Worm (Caenorhabditis elegans) whole organism, L2 larva: ENCODE results near the gene D1086.21.
A peak's percentile ranks its signal among the peaks of the same experiment; 100 is the strongest.

Source experiments
- C34F6.9 ChIP-seq: fragments of 150-350 bp; optimal IDR thresholded peaks from 2 replicates; lab custom pipeline; 2014; ENCODE audit warnings: missing biosample characterization, missing genetic modification characterization
- F13H6.1 ChIP-seq: sonication (generic microtip); optimal IDR thresholded peaks from 2 replicates; lab custom pipeline; 2016; ENCODE audit warnings: missing genetic modification characterization, missing compliant biosample characterization
- R02D3.7 ChIP-seq: fragments of 150-350 bp; optimal IDR thresholded peaks from 2 replicates; lab custom pipeline; 2014; ENCODE audit warnings: missing biosample characterization, missing genetic modification characterization
- Y55F3AM.14 ChIP-seq: fragments of 200-800 bp; sonication (Bioruptor generic); optimal IDR thresholded peaks from 2 replicates; lab custom pipeline; 2018; ENCODE audit warnings: mild to moderate bottlenecking, missing genetic modification characterization, missing compliant biosample characterization
- ZK546.5 ChIP-seq: sonication (generic microtip); optimal IDR thresholded peaks from 2 replicates; lab custom pipeline; 2017; ENCODE audit warnings: missing biosample characterization, missing genetic modification characterization
- alr-1 ChIP-seq: fragments of 150-350 bp; optimal IDR thresholded peaks from 2 replicates; lab custom pipeline; 2014; ENCODE audit warnings: missing biosample characterization, missing genetic modification characterization
- ama-1 ChIP-seq: fragments of 150-350 bp; optimal IDR thresholded peaks from 2 replicates; lab custom pipeline; 2018; ENCODE audit warnings: inconsistent platforms
- blmp-1 ChIP-seq: sonication (generic microtip); optimal IDR thresholded peaks from 2 replicates; lab custom pipeline; 2017; ENCODE audit warnings: missing genetic modification characterization, mild to moderate bottlenecking, missing compliant biosample characterization, antibody characterized with exemption, moderate library complexity; ENCODE audit not compliant: insufficient read depth
- ceh-16 ChIP-seq: fragments of 150-350 bp; optimal IDR thresholded peaks from 2 replicates; lab custom pipeline; 2014; ENCODE audit warnings: missing biosample characterization, missing genetic modification characterization
- crh-2 ChIP-seq: sonication (generic microtip); optimal IDR thresholded peaks from 2 replicates; lab custom pipeline; 2017; ENCODE audit warnings: missing biosample characterization, missing genetic modification characterization
- dmd-4 ChIP-seq: sonication (generic microtip); optimal IDR thresholded peaks from 2 replicates; lab custom pipeline; 2017; ENCODE audit warnings: missing biosample characterization, missing genetic modification characterization
- egl-27 ChIP-seq: sonication (generic microtip); optimal IDR thresholded peaks from 3 replicates; lab custom pipeline; 2017; ENCODE audit warnings: missing biosample characterization, missing genetic modification reagents, missing genetic modification characterization
- elt-1 ChIP-seq: fragments of 150-350 bp; optimal IDR thresholded peaks from 2 replicates; lab custom pipeline; 2014; ENCODE audit warnings: missing biosample characterization, missing genetic modification characterization
- elt-3 ChIP-seq: sonication (generic microtip); optimal IDR thresholded peaks from 2 replicates; lab custom pipeline; 2017; ENCODE audit warnings: missing biosample characterization, missing genetic modification characterization
- fos-1 ChIP-seq: fragments of 150-350 bp; optimal IDR thresholded peaks from 2 replicates; lab custom pipeline; 2014; ENCODE audit warnings: missing biosample characterization, missing genetic modification characterization
- gmeb-1 ChIP-seq: fragments of 150-350 bp; optimal IDR thresholded peaks from 2 replicates; lab custom pipeline; 2014; ENCODE audit warnings: missing biosample characterization, missing genetic modification characterization
- lin-11 ChIP-seq: fragments of 150-350 bp; sonication (generic microtip); optimal IDR thresholded peaks from 2 replicates; lab custom pipeline; 2014; ENCODE audit warnings: missing biosample characterization, missing genetic modification characterization, inconsistent platforms, mixed read lengths
- lin-13 ChIP-seq: fragments of 150-350 bp; optimal IDR thresholded peaks from 2 replicates; lab custom pipeline; 2014; ENCODE audit warnings: missing biosample characterization, missing genetic modification reagents, missing genetic modification characterization
- lin-39 ChIP-seq: fragments of 150-350 bp; optimal IDR thresholded peaks from 2 replicates; lab custom pipeline; 2014; ENCODE audit warnings: missing biosample characterization, missing genetic modification reagents, missing genetic modification characterization
- lsy-2 ChIP-seq, 2 experiments: fragments of 150-350 bp in 1 of 2; sonication (generic microtip) in 1 of 2; optimal IDR thresholded peaks; 2 replicates each; lab custom pipeline; 2014 to 2017; ENCODE audit warnings: missing biosample characterization in 2 of 2, missing genetic modification characterization in 2 of 2
- mab-5 ChIP-seq: fragments of 150-350 bp; optimal IDR thresholded peaks from 2 replicates; lab custom pipeline; 2014; ENCODE audit warnings: missing biosample characterization, missing genetic modification characterization
- mbf-1 ChIP-seq: sonication (generic microtip); optimal IDR thresholded peaks from 2 replicates; lab custom pipeline; 2017; ENCODE audit warnings: missing biosample characterization, missing genetic modification characterization
- mdl-1 ChIP-seq, 2 experiments: fragments of 150-350 bp in 1 of 2; sonication (generic microtip) in 1 of 2; optimal IDR thresholded peaks; 2 replicates each; lab custom pipeline; 2017; ENCODE audit warnings: missing biosample characterization in 2 of 2, missing genetic modification characterization in 2 of 2
- nhr-10 ChIP-seq: sonication (generic microtip); optimal IDR thresholded peaks from 2 replicates; lab custom pipeline; 2017; ENCODE audit warnings: missing biosample characterization, missing genetic modification characterization
- nhr-11 ChIP-seq: fragments of 150-350 bp; optimal IDR thresholded peaks from 2 replicates; lab custom pipeline; 2014; ENCODE audit warnings: missing biosample characterization, missing genetic modification characterization
- nhr-12 ChIP-seq: fragments of 150-350 bp; optimal IDR thresholded peaks from 2 replicates; lab custom pipeline; 2014; ENCODE audit warnings: missing biosample characterization, missing genetic modification characterization
- nhr-129 ChIP-seq: fragments of 150-350 bp; optimal IDR thresholded peaks from 2 replicates; lab custom pipeline; 2014; ENCODE audit warnings: missing biosample characterization, missing genetic modification characterization
- nhr-21 ChIP-seq: fragments of 150-350 bp; optimal IDR thresholded peaks from 2 replicates; lab custom pipeline; 2014; ENCODE audit warnings: missing biosample characterization, missing genetic modification characterization
- nhr-23 ChIP-seq: fragments of 150-350 bp; optimal IDR thresholded peaks from 2 replicates; lab custom pipeline; 2014; ENCODE audit warnings: missing biosample characterization, missing genetic modification reagents, missing genetic modification characterization
- nhr-237 ChIP-seq: fragments of 150-350 bp; optimal IDR thresholded peaks from 2 replicates; lab custom pipeline; 2014; ENCODE audit warnings: missing biosample characterization, missing genetic modification characterization
- nhr-25 ChIP-seq: fragments of 150-350 bp; sonication (generic microtip); optimal IDR thresholded peaks from 3 replicates; lab custom pipeline; 2014; ENCODE audit warnings: missing biosample characterization, missing genetic modification characterization
- nhr-6 ChIP-seq: fragments of 150-350 bp; optimal IDR thresholded peaks from 2 replicates; lab custom pipeline; 2014; ENCODE audit warnings: missing biosample characterization, missing genetic modification characterization
- nhr-77 ChIP-seq: fragments of 150-350 bp; optimal IDR thresholded peaks from 2 replicates; lab custom pipeline; 2014; ENCODE audit warnings: missing biosample characterization, missing genetic modification characterization
- peb-1 ChIP-seq: fragments of 150-350 bp; optimal IDR thresholded peaks from 2 replicates; lab custom pipeline; 2014; ENCODE audit warnings: missing biosample characterization, missing genetic modification characterization
- sem-4 ChIP-seq: fragments of 150-350 bp; optimal IDR thresholded peaks from 2 replicates; lab custom pipeline; 2014; ENCODE audit warnings: missing biosample characterization, missing genetic modification reagents, missing genetic modification characterization
- skn-1 ChIP-seq: sonication (generic microtip); optimal IDR thresholded peaks from 2 replicates; lab custom pipeline; 2017; ENCODE audit warnings: missing biosample characterization, missing genetic modification characterization
- sma-3 ChIP-seq: sonication (generic microtip); optimal IDR thresholded peaks from 2 replicates; lab custom pipeline; 2016; ENCODE audit warnings: missing genetic modification reagents, missing genetic modification characterization, missing compliant biosample characterization
- sma-9 ChIP-seq, 2 experiments: fragments of 150-350 bp in 1 of 2; sonication (generic microtip) in 1 of 2; optimal IDR thresholded peaks; 2 replicates each; lab custom pipeline; 2014 to 2016; ENCODE audit warnings: missing genetic modification characterization in 2 of 2, mild to moderate bottlenecking in 1 of 2, missing biosample characterization in 1 of 2, missing compliant biosample characterization in 1 of 2, missing genetic modification reagents in 1 of 2, moderate library complexity in 1 of 2
- snpc-4 ChIP-seq: fragments of 150-350 bp; optimal IDR thresholded peaks from 2 replicates; lab custom pipeline; 2014; ENCODE audit warnings: missing biosample characterization, missing genetic modification characterization
- unc-39 ChIP-seq: fragments of 150-350 bp; optimal IDR thresholded peaks from 2 replicates; lab custom pipeline; 2014; ENCODE audit warnings: missing biosample characterization, missing genetic modification characterization
- unc-55 ChIP-seq: fragments of 150-350 bp; sonication (generic microtip); optimal IDR thresholded peaks from 3 replicates; lab custom pipeline; 2014; ENCODE audit warnings: missing biosample characterization, missing genetic modification reagents, missing genetic modification characterization
- unc-62 ChIP-seq: fragments of 150-350 bp; optimal IDR thresholded peaks from 2 replicates; lab custom pipeline; 2014; ENCODE audit warnings: missing biosample characterization, missing genetic modification reagents, missing genetic modification characterization
- zag-1 ChIP-seq: fragments of 150-350 bp; optimal IDR thresholded peaks from 2 replicates; lab custom pipeline; 2014; ENCODE audit warnings: missing biosample characterization, missing genetic modification characterization
- ztf-1 ChIP-seq: fragments of 200-800 bp; sonication (Bioruptor generic); conservative IDR thresholded peaks from 2 replicates; pipeline ENCODE4 v1.3.6; 2022; ENCODE audit warnings: missing genetic modification characterization, missing compliant biosample characterization
- ztf-11 ChIP-seq: sonication (generic microtip); optimal IDR thresholded peaks from 2 replicates; lab custom pipeline; 2017; ENCODE audit warnings: missing biosample characterization, missing genetic modification characterization
- ztf-4 ChIP-seq: fragments of 150-350 bp; optimal IDR thresholded peaks from 2 replicates; lab custom pipeline; 2014; ENCODE audit warnings: missing biosample characterization, missing genetic modification characterization

Gene D1086.21

ce11 chrV:14027384-14027783, 37.1 kb upstream of the D1086.21 start, which contains the start of gene T08G5.3:
TSS of gene T08G5.3 (minus strand) at chrV:14027484.
- TF ChIP-seq ZK546.5 (tag; lab: Kevin White, UChicago): no peak
- no peak for TF ChIP-seq ama-1
- TF ChIP-seq nhr-11 (tag; lab: Kevin White, UChicago): no peak
- no peak for TF ChIP-seq elt-1 (tag; lab: Kevin White, UChicago)
- TF ChIP-seq elt-3 (tag; lab: Kevin White, UChicago): no peak
- no peak for TF ChIP-seq ztf-4
- TF ChIP-seq mdl-1 (tag; optimal IDR thresholded peaks at IDR 0.05; lab: Kevin White, UChicago): no peak
- no peak for TF ChIP-seq sma-3 (GFP tag; lab: Kevin White, UChicago)
- no peak for TF ChIP-seq nhr-12
- no peak for TF ChIP-seq alr-1
- TF ChIP-seq nhr-237 (tag; lab: Kevin White, UChicago): no peak
- TF ChIP-seq nhr-23 (tag; lab: Kevin White, UChicago): no peak
- TF ChIP-seq unc-39: no peak
- no peak for TF ChIP-seq nhr-10 (tag; lab: Kevin White, UChicago)
- no peak for TF ChIP-seq gmeb-1 (tag; lab: Kevin White, UChicago)

ce11 chrV:14028256-14028743, 36.2 kb upstream of the D1086.21 start:
- no peak for TF ChIP-seq unc-62 (GFP tag; lab: Kevin White, UChicago)
- no peak for TF ChIP-seq nhr-6
- no peak for TF ChIP-seq nhr-77 (tag; lab: Kevin White, UChicago)
- no peak for TF ChIP-seq skn-1 (tag; lab: Kevin White, UChicago)
- peak; percentile 61 for TF ChIP-seq crh-2
- no peak for TF ChIP-seq dmd-4 (tag; lab: Kevin White, UChicago)
- TF ChIP-seq F13H6.1 (tag; lab: Kevin White, UChicago): peak; percentile 18
- no peak for TF ChIP-seq ztf-4
- TF ChIP-seq elt-3 (tag; lab: Kevin White, UChicago): no peak
- peak; percentile 72 for TF ChIP-seq sma-3 (GFP tag; lab: Kevin White, UChicago)
- TF ChIP-seq mab-5 (tag; lab: Kevin White, UChicago): no peak
- peak; percentile 4 for TF ChIP-seq fos-1 (tag; lab: Kevin White, UChicago)
- no peak for TF ChIP-seq lin-39 (tag; lab: Kevin White, UChicago)
- TF ChIP-seq snpc-4 (tag; lab: Kevin White, UChicago): peak; percentile 95
- no peak for TF ChIP-seq ceh-16 (tag; lab: Kevin White, UChicago)
- TF ChIP-seq unc-39: no peak
- TF ChIP-seq nhr-10 (tag; lab: Kevin White, UChicago): no peak
- no peak for TF ChIP-seq alr-1
- no peak for TF ChIP-seq ztf-1 (GFP tag; lab: Robert Waterston, UW)
- no peak for TF ChIP-seq nhr-11 (tag; lab: Kevin White, UChicago)
- TF ChIP-seq lin-13 (GFP tag; lab: Kevin White, UChicago): peak; percentile 29
- TF ChIP-seq lin-11: no peak
- TF ChIP-seq mbf-1: no peak
- no peak for TF ChIP-seq nhr-23 (tag; lab: Kevin White, UChicago)
- TF ChIP-seq ZK546.5 (tag; lab: Kevin White, UChicago): no peak
- TF ChIP-seq ztf-11 (tag; lab: Kevin White, UChicago): no peak
- no peak for TF ChIP-seq nhr-12
- TF ChIP-seq C34F6.9: no peak
- TF ChIP-seq lsy-2 (tag; optimal IDR thresholded peaks at IDR 0.05; lab: Kevin White, UChicago): peak in 1 of 2 experiments; percentile 42
- no peak for TF ChIP-seq sem-4 (tag; lab: Kevin White, UChicago)
- peak; percentile 59 for TF ChIP-seq nhr-21 (tag; lab: Kevin White, UChicago)
- TF ChIP-seq nhr-129 (tag; lab: Kevin White, UChicago): no peak
- TF ChIP-seq gmeb-1 (tag; lab: Kevin White, UChicago): peak; percentile 52
- TF ChIP-seq elt-1 (tag; lab: Kevin White, UChicago): no peak
- no peak for TF ChIP-seq unc-55 (GFP tag; lab: Kevin White, UChicago)
- TF ChIP-seq egl-27 (tag; lab: Kevin White, UChicago): no peak
- TF ChIP-seq sma-9 (GFP tag; optimal IDR thresholded peaks at IDR 0.05; lab: Kevin White, UChicago): peak; percentile 40
- no peak for TF ChIP-seq sma-9 (tag; optimal IDR thresholded peaks at IDR 0.05; lab: Kevin White, UChicago)
- peak; percentile 89 for TF ChIP-seq ama-1
- peak; percentile 47 for TF ChIP-seq Y55F3AM.14 (GFP tag; lab: Kevin White, UChicago)
- no peak for TF ChIP-seq blmp-1 (tag; lab: Kevin White, UChicago)
- TF ChIP-seq nhr-25 (tag; lab: Kevin White, UChicago): no peak
- TF ChIP-seq mdl-1 (tag; optimal IDR thresholded peaks at IDR 0.05; lab: Kevin White, UChicago): no peak
- TF ChIP-seq zag-1 (tag; lab: Kevin White, UChicago): no peak
- no peak for TF ChIP-seq peb-1 (tag; lab: Kevin White, UChicago)
- no peak for TF ChIP-seq nhr-237 (tag; lab: Kevin White, UChicago)
- no peak for TF ChIP-seq R02D3.7 (tag; lab: Kevin White, UChicago)
